Worm (Caenorhabditis elegans) whole organism, young adult: Measurements from ENCODE around the gene oac-37.

Source experiments
- C06A6.2 ChIP-seq: fragments of 200-800 bp; sonication (Bioruptor generic); conservative IDR thresholded peaks from 2 replicates; pipeline ENCODE4 v1.3.6; 2022; ENCODE audit warnings: missing genetic modification characterization, missing compliant biosample characterization
- ZK185.1 ChIP-seq: sonication (generic microtip); optimal IDR thresholded peaks from 2 replicates; lab custom pipeline; 2016; ENCODE audit warnings: mild to moderate bottlenecking, missing genetic modification characterization, missing compliant biosample characterization; ENCODE audit not compliant: poor library complexity, severe bottlenecking
- ama-1 ChIP-seq, 3 experiments: fragments of 150-350 bp in 1 of 3; sonication (generic microtip) in 2 of 3; optimal IDR thresholded peaks; 2 replicates each; lab custom pipeline; 2014 to 2018; ENCODE audit warnings: missing biosample characterization in 2 of 3, missing genetic modification characterization in 2 of 3, missing genetic modification reagents in 2 of 3
- ceh-40 ChIP-seq: fragments of 200-800 bp; sonication (Bioruptor generic); IDR thresholded peaks from 2 replicates; pipeline ENCODE4 v1.3.6; 2022; ENCODE audit warnings: missing genetic modification characterization, missing compliant biosample characterization
- egl-18 ChIP-seq: fragments of 200-800 bp; sonication (Bioruptor generic); IDR thresholded peaks from 2 replicates; pipeline ENCODE4 v1.3.6; 2022; ENCODE audit warnings: missing genetic modification reagents, missing genetic modification characterization, missing compliant biosample characterization
- hrde-1 ChIP-seq: sonication (generic microtip); optimal IDR thresholded peaks from 2 replicates; lab custom pipeline; 2016; ENCODE audit warnings: missing genetic modification characterization, mild to moderate bottlenecking, missing compliant biosample characterization, moderate library complexity, missing genotype, missing genetic modification reagents, borderline replicate concordance
- nhr-80 ChIP-seq: sonication (generic microtip); optimal IDR thresholded peaks from 2 replicates; lab custom pipeline; 2016; ENCODE audit warnings: missing genetic modification characterization, missing compliant biosample characterization
- snpc-3.4 ChIP-seq: sonication (generic microtip); optimal IDR thresholded peaks from 2 replicates; lab custom pipeline; 2017; ENCODE audit warnings: missing genetic modification characterization, mild to moderate bottlenecking, missing compliant biosample characterization, antibody characterized with exemption, moderate library complexity, missing genotype, missing genetic modification reagents
- ztf-26 ChIP-seq: sonication (generic microtip); optimal IDR thresholded peaks from 2 replicates; lab custom pipeline; 2017; ENCODE audit warnings: missing genetic modification characterization, missing compliant biosample characterization

DNA sequence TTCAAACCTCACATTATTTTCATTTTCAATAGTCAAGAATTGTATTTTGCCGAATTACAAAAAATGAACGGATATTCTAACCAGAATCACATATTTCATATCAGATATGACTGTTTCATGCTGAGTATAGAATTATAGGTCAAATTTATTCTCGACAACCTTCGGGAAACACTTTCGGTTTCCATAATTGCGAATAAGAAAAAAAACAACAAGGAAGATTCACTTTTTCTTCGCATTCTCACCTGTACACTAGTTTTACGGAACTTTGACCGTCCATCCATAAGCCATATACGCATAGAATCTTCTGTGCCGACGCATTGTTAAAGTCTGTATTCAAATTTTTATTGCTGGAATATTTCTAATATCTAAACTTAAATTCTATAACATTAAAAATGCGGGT lies at the start of gene oac-37:
- TF ChIP-seq snpc-3.4 (tag; lab: Kevin White, UChicago): no peak
- TF ChIP-seq hrde-1 (tag; lab: Kevin White, UChicago): no peak
- TF ChIP-seq ztf-26 (tag; lab: Kevin White, UChicago): no peak
- no peak for TF ChIP-seq nhr-80 (tag; lab: Kevin White, UChicago)
- TF ChIP-seq egl-18 (GFP tag; lab: Robert Waterston, UW): no peak
- TF ChIP-seq C06A6.2 (GFP tag; lab: Robert Waterston, UW): no peak
- TF ChIP-seq ama-1 (optimal IDR thresholded peaks at IDR 0.05; lab: Kevin White, UChicago): no peak
- TF ChIP-seq ama-1 (GFP tag; optimal IDR thresholded peaks at IDR 0.05; lab: Kevin White, UChicago): no peak
- TF ChIP-seq ZK185.1 (tag; lab: Kevin White, UChicago): no peak
- TF ChIP-seq ceh-40 (GFP tag; lab: Robert Waterston, UW): no peak
